Worm (Caenorhabditis elegans) whole organism, L4/young adult: Measurements from ENCODE around the gene aat-3.

Experiments used
- W03F9.2 ChIP-seq: fragments of 150-350 bp; optimal IDR thresholded peaks from 2 replicates; lab custom pipeline; 2014; ENCODE audit warnings: missing biosample characterization, missing genetic modification characterization
- dao-5 ChIP-seq: sonication (generic microtip); optimal IDR thresholded peaks from 2 replicates; lab custom pipeline; 2016; ENCODE audit warnings: missing genotype, missing genetic modification characterization, moderate library complexity, missing compliant biosample characterization
- him-1 ChIP-seq: sonication (generic microtip); optimal IDR thresholded peaks from 2 replicates; lab custom pipeline; 2016; ENCODE audit warnings: missing genotype, missing genetic modification reagents, missing genetic modification characterization, missing compliant biosample characterization

ce11 chrX:2552210-2552674 lies at the start of gene aat-3:
- TF ChIP-seq dao-5 (tag; lab: Kevin White, UChicago) (no peak), him-1 (tag; lab: Kevin White, UChicago) (no peak), W03F9.2 (tag; lab: Kevin White, UChicago) (no peak)
